Worm (Caenorhabditis elegans) whole organism, mixed stage, embryonic: ENCODE data around the gene col-126.

Experiments
- bed-3 ChIP-seq: fragments of 200-800 bp; sonication (Bioruptor generic); optimal IDR thresholded peaks from 3 replicates; lab custom pipeline; 2018; ENCODE audit warnings: mild to moderate bottlenecking, missing genetic modification characterization, moderate library complexity, missing compliant biosample characterization
- elt-3 ChIP-seq: fragments of 150-350 bp; optimal IDR thresholded peaks from 2 replicates; lab custom pipeline; 2014; ENCODE audit warnings: missing biosample characterization, missing genetic modification characterization
- lin-13 ChIP-seq: fragments of 150-350 bp; optimal IDR thresholded peaks from 2 replicates; lab custom pipeline; 2014; ENCODE audit warnings: missing biosample characterization, missing genetic modification characterization
- lsy-2 ChIP-seq: fragments of 150-350 bp; optimal IDR thresholded peaks from 2 replicates; lab custom pipeline; 2014; ENCODE audit warnings: missing biosample characterization, missing genetic modification characterization
- mab-5 ChIP-seq: fragments of 150-350 bp; optimal IDR thresholded peaks from 2 replicates; lab custom pipeline; 2014; ENCODE audit warnings: missing biosample characterization, missing genetic modification characterization
- nhr-2 ChIP-seq: fragments of 150-350 bp; optimal IDR thresholded peaks from 2 replicates; lab custom pipeline; 2014; ENCODE audit warnings: missing biosample characterization, missing genetic modification characterization
- nhr-28 ChIP-seq: fragments of 150-350 bp; optimal IDR thresholded peaks from 2 replicates; lab custom pipeline; 2014; ENCODE audit warnings: missing biosample characterization, missing genetic modification characterization
- nhr-76 ChIP-seq: sonication (generic microtip); optimal IDR thresholded peaks from 2 replicates; lab custom pipeline; 2017; ENCODE audit warnings: missing biosample characterization, missing genetic modification characterization
- snpc-4 ChIP-seq: fragments of 150-350 bp; optimal IDR thresholded peaks from 2 replicates; lab custom pipeline; 2014; ENCODE audit warnings: missing biosample characterization, missing genetic modification characterization
- unc-39 ChIP-seq: fragments of 150-350 bp; optimal IDR thresholded peaks from 2 replicates; lab custom pipeline; 2014; ENCODE audit warnings: missing biosample characterization, missing genetic modification characterization
- zip-8 ChIP-seq: fragments of 150-350 bp; optimal IDR thresholded peaks from 2 replicates; lab custom pipeline; 2014; ENCODE audit warnings: missing biosample characterization, missing genetic modification characterization
- ztf-11 ChIP-seq: fragments of 150-350 bp; optimal IDR thresholded peaks from 2 replicates; lab custom pipeline; 2014; ENCODE audit warnings: missing biosample characterization, missing genetic modification characterization

DNA sequence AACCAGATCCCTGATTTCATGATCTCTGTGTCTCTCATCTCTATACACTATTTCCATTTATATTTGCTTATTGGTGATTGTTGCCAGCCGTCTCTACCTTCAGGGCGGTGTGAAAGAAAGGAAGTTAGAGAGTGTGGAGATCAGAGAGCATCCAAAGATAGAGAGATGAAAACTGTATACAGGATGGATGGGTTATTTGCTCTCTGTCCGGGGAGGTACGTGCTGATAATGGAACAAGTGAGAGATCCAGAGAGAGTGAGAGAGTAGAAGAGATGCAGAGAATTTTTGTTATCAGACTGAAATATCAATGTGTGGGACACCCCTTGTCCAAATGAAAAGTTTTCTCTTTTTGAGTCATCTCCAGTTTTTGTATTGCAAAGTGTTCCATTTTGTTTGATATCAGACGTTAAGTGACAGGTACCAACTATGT, 20.9 kb downstream of the col-126 start:
- TF ChIP-seq mab-5 (tag; lab: Kevin White, UChicago) (no peak), lsy-2 (tag; lab: Kevin White, UChicago) (no peak), nhr-76 (tag; lab: Kevin White, UChicago) (no peak), bed-3 (GFP tag; lab: Kevin White, UChicago) (no peak), nhr-28 (no peak), ztf-11 (tag; lab: Kevin White, UChicago) (no peak), elt-3 (tag; lab: Kevin White, UChicago) (no peak), nhr-2 (tag; lab: Kevin White, UChicago) (no peak), lin-13 (no peak), snpc-4 (tag; lab: Kevin White, UChicago) (no peak), unc-39 (tag; lab: Kevin White, UChicago) (no peak), zip-8 (tag; lab: Kevin White, UChicago) (no peak)
